Worm (Caenorhabditis elegans) whole organism, young adult: ENCODE results near the gene syx-6.

ENCODE experiments used
- B0035.1 ChIP-seq: sonication (generic microtip); optimal IDR thresholded peaks from 2 replicates; lab custom pipeline; 2016; ENCODE audit warnings: missing genetic modification characterization, mild to moderate bottlenecking, missing compliant biosample characterization, missing genotype, missing genetic modification reagents
- C06A6.2 ChIP-seq: fragments of 200-800 bp; sonication (Bioruptor generic); conservative IDR thresholded peaks from 2 replicates; pipeline ENCODE4 v1.3.6; 2022; ENCODE audit warnings: missing genetic modification characterization, missing compliant biosample characterization
- D2030.7 ChIP-seq: fragments of 200-800 bp; sonication (Bioruptor generic); IDR thresholded peaks from 2 replicates; pipeline ENCODE4 v1.3.6; 2022; ENCODE audit warnings: missing genetic modification reagents, missing genetic modification characterization, missing compliant biosample characterization
- F22D6.2 ChIP-seq: sonication (generic microtip); optimal IDR thresholded peaks from 2 replicates; lab custom pipeline; 2016; ENCODE audit warnings: mild to moderate bottlenecking, missing genetic modification characterization, missing compliant biosample characterization
- F52B5.7 ChIP-seq: sonication (generic microtip); optimal IDR thresholded peaks from 2 replicates; lab custom pipeline; 2016; ENCODE audit warnings: mild to moderate bottlenecking, missing genetic modification characterization, missing compliant biosample characterization
- F57A8.1 ChIP-seq: fragments of 200-800 bp; sonication (Bioruptor generic); optimal IDR thresholded peaks from 2 replicates; lab custom pipeline; 2018; ENCODE audit warnings: mild to moderate bottlenecking, missing genetic modification characterization, moderate library complexity, missing compliant biosample characterization
- attf-6 ChIP-seq: fragments of 200-800 bp; sonication (Bioruptor generic); IDR thresholded peaks from 2 replicates; pipeline ENCODE4 v1.3.6; 2022; ENCODE audit warnings: missing genetic modification reagents, missing genetic modification characterization, missing compliant biosample characterization
- bed-2 ChIP-seq: fragments of 200-800 bp; sonication (Bioruptor generic); IDR thresholded peaks from 2 replicates; pipeline ENCODE4 v1.3.6; 2022; ENCODE audit warnings: missing genetic modification reagents, missing genetic modification characterization, missing compliant biosample characterization
- ceh-100 ChIP-seq: fragments of 200-800 bp; sonication (Bioruptor generic); IDR thresholded peaks from 2 replicates; pipeline ENCODE4 v1.3.6; 2022; ENCODE audit warnings: missing genetic modification reagents, missing genetic modification characterization, missing compliant biosample characterization
- ceh-58 ChIP-seq: fragments of 200-800 bp; sonication (Bioruptor generic); IDR thresholded peaks from 2 replicates; pipeline ENCODE4 v1.3.6; 2022; ENCODE audit warnings: missing genetic modification characterization, missing compliant biosample characterization
- chd-7 ChIP-seq: sonication (generic microtip); optimal IDR thresholded peaks from 2 replicates; lab custom pipeline; 2016; ENCODE audit warnings: mild to moderate bottlenecking, missing genetic modification characterization, moderate library complexity, missing compliant biosample characterization
- dox-1 ChIP-seq: fragments of 200-800 bp; sonication (Bioruptor generic); IDR thresholded peaks from 2 replicates; pipeline ENCODE4 v1.3.6; 2022; ENCODE audit warnings: missing genetic modification reagents, missing genetic modification characterization, missing compliant biosample characterization
- dpl-1 ChIP-seq: fragments of 150-350 bp; optimal IDR thresholded peaks from 2 replicates; lab custom pipeline; 2014; ENCODE audit warnings: missing biosample characterization, missing genetic modification reagents, missing genetic modification characterization
- efl-1 ChIP-seq: fragments of 150-350 bp; optimal IDR thresholded peaks from 2 replicates; lab custom pipeline; 2014; ENCODE audit warnings: missing biosample characterization, missing genetic modification reagents, missing genetic modification characterization
- egl-18 ChIP-seq: fragments of 200-800 bp; sonication (Bioruptor generic); IDR thresholded peaks from 2 replicates; pipeline ENCODE4 v1.3.6; 2022; ENCODE audit warnings: missing genetic modification reagents, missing genetic modification characterization, missing compliant biosample characterization
- hmg-1.2 ChIP-seq: fragments of 200-800 bp; sonication (Bioruptor generic); IDR thresholded peaks from 2 replicates; pipeline ENCODE4 v1.3.6; 2022; ENCODE audit warnings: missing genetic modification reagents, missing genetic modification characterization, missing compliant biosample characterization
- hmg-20 ChIP-seq: fragments of 200-800 bp; sonication (Bioruptor generic); IDR thresholded peaks from 2 replicates; pipeline ENCODE4 v1.3.6; 2022; ENCODE audit warnings: missing genetic modification reagents, missing genetic modification characterization, missing compliant biosample characterization
- hrde-1 ChIP-seq: sonication (generic microtip); optimal IDR thresholded peaks from 2 replicates; lab custom pipeline; 2016; ENCODE audit warnings: missing genetic modification characterization, mild to moderate bottlenecking, missing compliant biosample characterization, moderate library complexity, missing genotype, missing genetic modification reagents, borderline replicate concordance
- lin-26 ChIP-seq: fragments of 200-800 bp; sonication (Bioruptor generic); IDR thresholded peaks from 2 replicates; pipeline ENCODE4 v1.3.6; 2022; ENCODE audit warnings: missing genetic modification reagents, missing genetic modification characterization, missing compliant biosample characterization
- lin-35 ChIP-seq, 3 experiments: fragments of 150-350 bp in 2 of 3; sonication (generic microtip) in 1 of 3; optimal IDR thresholded peaks; 2 replicates each; lab custom pipeline; 2014 to 2018; ENCODE audit warnings: missing biosample characterization in 3 of 3, missing genetic modification characterization in 3 of 3, missing genetic modification reagents in 3 of 3
- lin-40 ChIP-seq: sonication (generic microtip); optimal IDR thresholded peaks from 2 replicates; lab custom pipeline; 2016; ENCODE audit warnings: missing genetic modification characterization, mild to moderate bottlenecking, missing compliant biosample characterization, missing genotype, missing genetic modification reagents
- lsl-1 ChIP-seq: fragments of 200-800 bp; sonication (Bioruptor generic); optimal IDR thresholded peaks from 2 replicates; lab custom pipeline; 2018; ENCODE audit warnings: mild to moderate bottlenecking, missing genetic modification characterization, moderate library complexity, missing compliant biosample characterization
- lsy-27 ChIP-seq: sonication (generic microtip); optimal IDR thresholded peaks from 2 replicates; lab custom pipeline; 2017; ENCODE audit warnings: missing genetic modification characterization, mild to moderate bottlenecking, missing compliant biosample characterization, antibody characterized with exemption, missing genotype, borderline replicate concordance; ENCODE audit not compliant: insufficient read depth
- madf-10 ChIP-seq: sonication (generic microtip); optimal IDR thresholded peaks from 2 replicates; lab custom pipeline; 2016; ENCODE audit warnings: mild to moderate bottlenecking, missing genetic modification characterization, missing compliant biosample characterization
- madf-3 ChIP-seq: fragments of 200-800 bp; sonication (Bioruptor generic); IDR thresholded peaks from 2 replicates; pipeline ENCODE4 v1.3.6; 2022; ENCODE audit warnings: missing genetic modification reagents, missing genetic modification characterization, missing compliant biosample characterization
- madf-8 ChIP-seq: fragments of 200-800 bp; sonication (Bioruptor generic); conservative IDR thresholded peaks from 2 replicates; pipeline ENCODE4 v1.3.6; 2022; ENCODE audit warnings: missing genetic modification reagents, missing genetic modification characterization, missing compliant biosample characterization
- mes-4 ChIP-seq: sonication (generic microtip); optimal IDR thresholded peaks from 2 replicates; lab custom pipeline; 2016; ENCODE audit warnings: missing genotype, missing genetic modification characterization, missing compliant biosample characterization
- mxl-1 ChIP-seq: sonication (generic microtip); optimal IDR thresholded peaks from 2 replicates; lab custom pipeline; 2016; ENCODE audit warnings: missing genetic modification characterization, missing compliant biosample characterization
- nfya-1 ChIP-seq: sonication (generic microtip); optimal IDR thresholded peaks from 2 replicates; lab custom pipeline; 2017; ENCODE audit warnings: antibody characterized with exemption, missing compliant biosample characterization, missing genetic modification characterization, borderline replicate concordance; ENCODE audit not compliant: insufficient read depth
- nhr-179 ChIP-seq: sonication (generic microtip); optimal IDR thresholded peaks from 2 replicates; lab custom pipeline; 2016; ENCODE audit warnings: mild to moderate bottlenecking, missing genetic modification characterization, missing compliant biosample characterization
- nhr-27 ChIP-seq: fragments of 200-800 bp; sonication (Bioruptor generic); optimal IDR thresholded peaks from 2 replicates; lab custom pipeline; 2018; ENCODE audit warnings: mild to moderate bottlenecking, missing genetic modification characterization, moderate library complexity, missing compliant biosample characterization
- nhr-90 ChIP-seq: sonication (generic microtip); optimal IDR thresholded peaks from 2 replicates; lab custom pipeline; 2016; ENCODE audit warnings: missing genotype, mild to moderate bottlenecking, missing genetic modification characterization, missing compliant biosample characterization
- rpc-1 ChIP-seq, 2 experiments: fragments of 150-350 bp in 1 of 2; sonication (generic microtip) in 1 of 2; optimal IDR thresholded peaks; 2 replicates each; lab custom pipeline; 2014 to 2018; ENCODE audit warnings: missing biosample characterization in 1 of 2, missing genetic modification characterization in 1 of 2, missing genetic modification reagents in 1 of 2, missing genotype in 1 of 2
- sea-2 ChIP-seq: fragments of 200-800 bp; sonication (Bioruptor generic); IDR thresholded peaks from 2 replicates; pipeline ENCODE4 v1.3.6; 2022; ENCODE audit warnings: missing genetic modification characterization, missing compliant biosample characterization
- sptf-2 ChIP-seq: fragments of 200-800 bp; sonication (Bioruptor generic); optimal IDR thresholded peaks from 2 replicates; lab custom pipeline; 2018; ENCODE audit warnings: mild to moderate bottlenecking, missing genetic modification characterization, missing compliant biosample characterization
- tbx-9 ChIP-seq: sonication (generic microtip); optimal IDR thresholded peaks from 2 replicates; lab custom pipeline; 2016; ENCODE audit warnings: borderline replicate concordance, missing genetic modification characterization, inconsistent platforms, missing compliant biosample characterization
- tlf-1 ChIP-seq: fragments of 200-800 bp; sonication (Bioruptor generic); optimal IDR thresholded peaks from 2 replicates; lab custom pipeline; 2018; ENCODE audit warnings: mild to moderate bottlenecking, missing genetic modification characterization, missing compliant biosample characterization
- unc-62 ChIP-seq: fragments of 150-350 bp; optimal IDR thresholded peaks from 2 replicates; lab custom pipeline; 2014; ENCODE audit warnings: missing biosample characterization, missing genetic modification reagents, missing genetic modification characterization
- zfh-2 ChIP-seq: fragments of 200-800 bp; sonication (Bioruptor generic); conservative IDR thresholded peaks from 2 replicates; pipeline ENCODE4 v1.3.6; 2022; ENCODE audit warnings: missing genetic modification reagents, missing genetic modification characterization, missing compliant biosample characterization
- ztf-18 ChIP-seq: sonication (generic microtip); optimal IDR thresholded peaks from 2 replicates; lab custom pipeline; 2016; ENCODE audit warnings: missing genotype, mild to moderate bottlenecking, missing genetic modification characterization, missing compliant biosample characterization
- ztf-22 ChIP-seq: fragments of 200-800 bp; sonication (Bioruptor generic); optimal IDR thresholded peaks from 2 replicates; lab custom pipeline; 2018; ENCODE audit warnings: mild to moderate bottlenecking, missing genetic modification characterization, moderate library complexity, missing compliant biosample characterization

Gene syx-6

ce11 chrX:3116033-3116876 is 48.1 kb upstream of the syx-6 start, which contains the start of gene mai-1 (continued):
- TF ChIP-seq nfya-1 (tag; lab: Kevin White, UChicago) (no peak), madf-8 (no peak), zfh-2 (GFP tag; lab: Robert Waterston, UW) (peak; percentile 92), hmg-1.2 (GFP tag; lab: Robert Waterston, UW) (no peak), ceh-58 (GFP tag; lab: Robert Waterston, UW) (no peak), tbx-9 (tag; lab: Kevin White, UChicago) (no peak), lin-35 (GFP tag; optimal IDR thresholded peaks at IDR 0.05; lab: Kevin White, UChicago) (no peak), hrde-1 (tag; lab: Kevin White, UChicago) (no peak), unc-62 (GFP tag; lab: Kevin White, UChicago) (no peak), attf-6 (0 out of 2 replicates have a peak, but pooled peaks have one; percentile 15), ztf-18 (tag; lab: Kevin White, UChicago) (peak; percentile 28), sptf-2 (GFP tag; lab: Kevin White, UChicago) (no peak), mes-4 (tag; lab: Kevin White, UChicago) (no peak), rpc-1 (optimal IDR thresholded peaks at IDR 0.05; lab: Kevin White, UChicago) (no peak), rpc-1 (tag; optimal IDR thresholded peaks at IDR 0.05; lab: Kevin White, UChicago) (no peak), lsy-27 (tag; lab: Kevin White, UChicago) (no peak), madf-10 (tag; lab: Kevin White, UChicago) (no peak), lin-40 (peak; percentile 39), egl-18 (no peak), F52B5.7 (tag; lab: Kevin White, UChicago) (no peak), tlf-1 (GFP tag; lab: Kevin White, UChicago) (no peak), nhr-27 (tag; lab: Kevin White, UChicago) (no peak), B0035.1 (tag; lab: Kevin White, UChicago) (no peak), efl-1 (no peak), dpl-1 (no peak), mxl-1 (no peak), nhr-90 (tag; lab: Kevin White, UChicago) (no peak), sea-2 (GFP tag; lab: Robert Waterston, UW) (no peak), lin-26 (peak; percentile 59), nhr-179 (tag; lab: Kevin White, UChicago) (no peak), D2030.7 (GFP tag; lab: Robert Waterston, UW) (no peak), F57A8.1 (GFP tag; lab: Kevin White, UChicago) (no peak), ztf-22 (GFP tag; lab: Kevin White, UChicago) (no peak), lsl-1 (GFP tag; lab: Kevin White, UChicago) (no peak), C06A6.2 (no peak), hmg-20 (GFP tag; lab: Robert Waterston, UW) (no peak; the same call in 1 of the 2 replicates), F22D6.2 (tag; lab: Kevin White, UChicago) (no peak), madf-3 (GFP tag; lab: Robert Waterston, UW) (0 out of 2 replicates have a peak, but pooled peaks have one; percentile 35), ceh-100 (no peak), chd-7 (tag; lab: Kevin White, UChicago) (no peak), bed-2 (GFP tag; lab: Robert Waterston, UW) (no peak), dox-1 (GFP tag; lab: Robert Waterston, UW) (no peak)
- TF ChIP-seq, all 124 proteins: peak for 13
